Worm (Caenorhabditis elegans): ENCODE results near the gene acdh-13.
A peak's percentile ranks its signal among the peaks of the same experiment; 100 is the strongest.

acdh-13 gene

ce11 chrIV:8498773-8499360, at the start of gene acdh-13, which contains the start of gene mesp-1:
TSS of gene acdh-13 (minus strand) at chrIV:8498823.
TSS of gene mesp-1 (plus strand) at chrIV:8499310.
- TF ChIP-seq nhr-71 (tag; optimal IDR thresholded peaks at IDR 0.05) (peak; percentile 67), hpl-2 (GFP tag; optimal IDR thresholded peaks at IDR 0.05) (no peak), lin-15B (tag; optimal IDR thresholded peaks at IDR 0.05) (no peak), Y116A8C.19 (tag; optimal IDR thresholded peaks at IDR 0.05; ENCODE audit: borderline replicate concordance) (no peak), fkh-4 (tag; optimal IDR thresholded peaks at IDR 0.05; ENCODE audit: borderline replicate concordance) (peak; percentile 62), blmp-1 (tag; optimal IDR thresholded peaks at IDR 0.05) (peak; percentile 16), lin-39 (tag; optimal IDR thresholded peaks at IDR 0.05) (no peak), hlh-4 (tag; optimal IDR thresholded peaks at IDR 0.05) (no peak), pax-3 (tag; optimal IDR thresholded peaks at IDR 0.05) (peak; percentile 64), zip-4 (GFP tag; optimal IDR thresholded peaks at IDR 0.05) (no peak), dpl-1 (GFP tag; optimal IDR thresholded peaks at IDR 0.05) (peak; percentile 88 to 93 (median 91)), nhr-19 (GFP tag; conservative IDR thresholded peaks at IDR 0.05) (no peak), nhr-77 (tag; optimal IDR thresholded peaks at IDR 0.05) (no peak), mep-1 (tag; optimal IDR thresholded peaks at IDR 0.05) (peak; percentile 39), alr-1 (tag; optimal IDR thresholded peaks at IDR 0.05; ENCODE audit: borderline replicate concordance) (no peak), zag-1 (tag; optimal IDR thresholded peaks at IDR 0.05) (no peak), mab-9 (GFP tag; IDR thresholded peaks at IDR 0.05) (no peak), unc-30 (tag; optimal IDR thresholded peaks at IDR 0.05) (no peak), F16B12.6 (tag; optimal IDR thresholded peaks at IDR 0.05) (peak; percentile 8), fkh-8 (tag; optimal IDR thresholded peaks at IDR 0.05) (peak; percentile 29), skn-1 (tag; optimal IDR thresholded peaks at IDR 0.05) (peak; percentile 31), lsy-2 (tag; optimal IDR thresholded peaks at IDR 0.05) (peak; percentile 43 to 66), efl-1 (optimal IDR thresholded peaks at IDR 0.05) (peak; percentile 92 to 93), efl-1 (GFP tag; optimal IDR thresholded peaks at IDR 0.05 in 1 of 2) (peak; percentile 92 to 99), lin-35 (GFP tag; optimal IDR thresholded peaks at IDR 0.05) (peak; percentile 92 to 94), elt-2 (tag; optimal IDR thresholded peaks at IDR 0.05) (peak; percentile 20), mdl-1 (tag; optimal IDR thresholded peaks at IDR 0.05) (no peak), ets-5 (GFP tag; IDR thresholded peaks at IDR 0.05) (no peak), irx-1 (tag; optimal IDR thresholded peaks at IDR 0.05) (peak; percentile 69), egl-27 (tag; optimal IDR thresholded peaks at IDR 0.05) (no peak), efl-3 (GFP tag; optimal IDR thresholded peaks at IDR 0.05) (no peak), ztf-11 (tag; optimal IDR thresholded peaks at IDR 0.05) (peak in 1 of 2 experiments; percentile 66), C16A3.4 (tag; optimal IDR thresholded peaks at IDR 0.05) (peak; percentile 10), dsc-1 (tag; optimal IDR thresholded peaks at IDR 0.05) (peak; percentile 46), nhr-90 (tag; optimal IDR thresholded peaks at IDR 0.05; ENCODE audit: poor library complexity) (peak; percentile 64), sox-4 (tag; optimal IDR thresholded peaks at IDR 0.05) (peak; percentile 19), nhr-20 (tag; optimal IDR thresholded peaks at IDR 0.05) (peak; percentile 53), rnt-1 (tag; optimal IDR thresholded peaks at IDR 0.05) (peak; percentile 95), nhr-47 (tag; optimal IDR thresholded peaks at IDR 0.05) (peak; percentile 70), ceh-90 (tag; optimal IDR thresholded peaks at IDR 0.05) (peak; percentile 84), tbx-2 (tag; optimal IDR thresholded peaks at IDR 0.05) (peak; percentile 58), unc-86 (tag; optimal IDR thresholded peaks at IDR 0.05) (peak; percentile 10), nhr-76 (tag; optimal IDR thresholded peaks at IDR 0.05) (no peak), unc-130 (tag; optimal IDR thresholded peaks at IDR 0.05) (no peak), pqm-1 (tag; optimal IDR thresholded peaks at IDR 0.05) (no peak), C34B4.2 (tag; optimal IDR thresholded peaks at IDR 0.05) (no peak), ceh-82 (tag; optimal IDR thresholded peaks at IDR 0.05) (peak in 1 of 3 experiments; percentile 24), nhr-85 (tag) (peak; percentile 62), egl-13 (tag; optimal IDR thresholded peaks at IDR 0.05) (peak; percentile 61), snpc-4 (tag; optimal IDR thresholded peaks at IDR 0.05) (peak; percentile 20), elt-3 (tag; optimal IDR thresholded peaks at IDR 0.05) (peak in 1 of 6 experiments; percentile 27), lir-3 (tag; optimal IDR thresholded peaks at IDR 0.05; ENCODE audit: poor library complexity) (peak; percentile 82)

Measured in whole organism, L1 larva.